Fruit fly (Drosophila melanogaster) whole organism, adult: ENCODE measurements around the gene CG15480.
A peak's percentile ranks its signal among the peaks of the same experiment; 100 is the strongest.

Experiments
- CG11617 ChIP-seq: fragments of 200-800 bp; sonication (Bioruptor generic); optimal IDR thresholded peaks from 2 replicates; lab custom pipeline; 2017; ENCODE audit warnings: mild to moderate bottlenecking, missing biosample characterization, missing genetic modification reagents, missing genetic modification characterization
- CG12768 ChIP-seq: fragments of 200-800 bp; sonication (Bioruptor generic); optimal IDR thresholded peaks from 2 replicates; lab custom pipeline; 2017; ENCODE audit warnings: missing biosample characterization, missing genetic modification characterization, mild to moderate bottlenecking, moderate library complexity, missing genetic modification reagents
- CG14711 ChIP-seq: fragments of 200-800 bp; sonication (Bioruptor generic); optimal IDR thresholded peaks from 2 replicates; lab custom pipeline; 2018; ENCODE audit warnings: missing biosample characterization, mild to moderate bottlenecking, missing genetic modification characterization, moderate library complexity
- CG1620 ChIP-seq: fragments of 200-800 bp; sonication (Bioruptor generic); optimal IDR thresholded peaks from 2 replicates; lab custom pipeline; 2016; ENCODE audit warnings: missing biosample characterization, missing genetic modification characterization
- CG33017 ChIP-seq: fragments of 200-800 bp; sonication (Bioruptor generic); optimal IDR thresholded peaks from 2 replicates; lab custom pipeline; 2018; ENCODE audit warnings: missing biosample characterization, mild to moderate bottlenecking, missing genetic modification characterization, moderate library complexity
- CG5204 ChIP-seq: fragments of 200-800 bp; sonication (Bioruptor generic); optimal IDR thresholded peaks from 2 replicates; lab custom pipeline; 2016; ENCODE audit warnings: missing biosample characterization, missing genetic modification characterization
- CG7045 ChIP-seq: fragments of 200-800 bp; sonication (Bioruptor generic); optimal IDR thresholded peaks from 2 replicates; lab custom pipeline; 2017; ENCODE audit warnings: missing biosample characterization, mild to moderate bottlenecking, missing genetic modification characterization
- CG7101 ChIP-seq: fragments of 200-800 bp; sonication (Bioruptor generic); optimal IDR thresholded peaks from 2 replicates; lab custom pipeline; 2018; ENCODE audit warnings: missing biosample characterization, mild to moderate bottlenecking, missing genetic modification characterization, moderate library complexity
- Clk ChIP-seq: fragments of 200-800 bp; sonication (Bioruptor generic); optimal IDR thresholded peaks from 2 replicates; lab custom pipeline; 2017; ENCODE audit warnings: missing biosample characterization, missing genetic modification characterization
- Crg-1 ChIP-seq: fragments of 200-800 bp; sonication (Bioruptor generic); optimal IDR thresholded peaks from 2 replicates; lab custom pipeline; 2016; ENCODE audit warnings: missing biosample characterization, missing genetic modification characterization
- Hr96 ChIP-seq: fragments of 200-800 bp; sonication (Bioruptor generic); optimal IDR thresholded peaks from 2 replicates; lab custom pipeline; 2016; ENCODE audit warnings: missing biosample characterization, missing genetic modification characterization
- Mnt ChIP-seq: fragments of 200-800 bp; sonication (Bioruptor generic); optimal IDR thresholded peaks from 2 replicates; lab custom pipeline; 2016; ENCODE audit warnings: missing biosample characterization, mild to moderate bottlenecking, missing genetic modification characterization
- bab1 ChIP-seq: fragments of 200-800 bp; sonication (Bioruptor generic); optimal IDR thresholded peaks from 3 replicates; lab custom pipeline; 2019; ENCODE audit warnings: missing biosample characterization, mild to moderate bottlenecking, missing genetic modification characterization, moderate library complexity
- cic ChIP-seq: fragments of 200-800 bp; sonication (Bioruptor generic); optimal IDR thresholded peaks from 2 replicates; lab custom pipeline; 2017; ENCODE audit warnings: missing biosample characterization, mild to moderate bottlenecking, missing genetic modification characterization, moderate library complexity
- cnc ChIP-seq, 2 experiments: fragments of >200 bp; optimal IDR thresholded peaks; 2 replicates each; lab custom pipeline; 2017
- kay ChIP-seq: fragments of 200-800 bp; sonication (Bioruptor generic); peaks from one replicate; lab custom pipeline; 2016; ENCODE audit warnings: missing biosample characterization, missing genetic modification characterization, borderline replicate concordance
- ovo ChIP-seq: fragments of 200-800 bp; sonication (Bioruptor generic); optimal IDR thresholded peaks from 2 replicates; lab custom pipeline; 2016; ENCODE audit warnings: missing biosample characterization, missing genetic modification characterization
- pad ChIP-seq: fragments of 200-800 bp; sonication (Bioruptor generic); optimal IDR thresholded peaks from 3 replicates; lab custom pipeline; 2017; ENCODE audit warnings: missing biosample characterization, missing genetic modification characterization, mild to moderate bottlenecking, moderate library complexity, missing genetic modification reagents
- tj ChIP-seq: fragments of 200-800 bp; sonication (Bioruptor generic); optimal IDR thresholded peaks from 3 replicates; lab custom pipeline; 2017; ENCODE audit warnings: missing biosample characterization, mild to moderate bottlenecking, missing genetic modification characterization, moderate library complexity
- toe ChIP-seq: fragments of 200-800 bp; sonication (Bioruptor generic); optimal IDR thresholded peaks from 2 replicates; lab custom pipeline; 2016; ENCODE audit warnings: missing biosample characterization, missing genetic modification characterization

CG15480 gene

DNA sequence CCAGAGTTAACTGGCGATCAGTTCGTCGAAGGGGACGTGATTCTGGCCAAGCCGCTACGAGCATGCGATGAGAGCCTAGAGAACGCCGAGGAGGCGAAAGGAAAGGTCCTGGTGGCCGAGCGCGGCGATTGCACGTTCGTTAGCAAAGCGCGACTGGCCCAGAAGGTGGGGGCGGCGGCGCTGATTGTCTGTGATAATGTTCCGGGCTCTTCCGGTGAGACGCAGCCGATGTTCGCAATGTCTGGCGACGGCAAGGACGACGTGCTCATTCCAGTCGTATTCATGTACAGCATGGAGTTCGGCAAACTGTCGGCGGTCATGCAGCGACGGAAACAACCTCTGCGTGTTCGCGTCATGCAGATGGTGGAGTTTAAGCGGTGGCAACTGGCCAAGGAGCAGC, 29.3 kb downstream of the CG15480 start:
- TF ChIP-seq bab1 (GFP tag; lab: Kevin White, UChicago) = no peak
- no peak for TF ChIP-seq tj (GFP tag; lab: Kevin White, UChicago)
- TF ChIP-seq cnc (optimal IDR thresholded peaks at IDR 0.05; lab: Kevin White, UChicago) = no peak
- no peak for TF ChIP-seq ovo
- no peak for TF ChIP-seq pad (GFP tag; lab: Kevin White, UChicago)
- TF ChIP-seq CG11617 (GFP tag; lab: Kevin White, UChicago) = no peak
- no peak for TF ChIP-seq cic (GFP tag; lab: Kevin White, UChicago)
- TF ChIP-seq Crg-1 (GFP tag; lab: Kevin White, UChicago) = no peak
- TF ChIP-seq Hr96 (GFP tag; lab: Kevin White, UChicago) = no peak
- TF ChIP-seq CG33017 (tag; lab: Kevin White, UChicago) = no peak
- TF ChIP-seq CG12768 (GFP tag; lab: Kevin White, UChicago) = no peak
- no peak for TF ChIP-seq CG14711 (tag; lab: Kevin White, UChicago)
- no peak for TF ChIP-seq CG7045
- no peak for TF ChIP-seq Clk (GFP tag; lab: Kevin White, UChicago)
- TF ChIP-seq toe (GFP tag; lab: Kevin White, UChicago) = no peak

DNA sequence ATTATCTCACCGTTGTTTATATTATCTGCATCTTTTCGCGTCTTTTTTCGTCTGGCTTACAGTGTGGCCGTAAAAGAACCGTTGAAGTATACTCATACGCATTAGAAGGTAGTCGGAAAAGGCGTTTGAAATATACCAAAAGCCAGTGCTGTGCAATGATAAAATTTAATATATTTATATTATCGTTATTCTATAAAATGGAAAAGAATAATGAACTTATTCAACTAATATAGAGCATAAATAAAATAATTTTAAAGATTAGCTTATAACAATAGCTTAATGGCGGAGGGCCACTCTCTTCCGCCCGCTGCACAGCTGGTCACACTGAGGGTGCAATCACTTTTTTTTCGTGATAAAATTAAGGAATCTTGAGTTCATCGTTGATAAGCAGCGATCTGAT, 33.2 kb downstream of the CG15480 start, which contains the start of the genes CG16974 and Edem2:
TSS of gene CG16974 (minus strand) at position 86 of the 400 bp plus-strand sequence.
TSS of gene Edem2 (plus strand) at position 308 of the 400 bp plus-strand sequence.
- TF ChIP-seq CG14711 (tag; lab: Kevin White, UChicago) (peak; percentile 81), kay (GFP tag; lab: Kevin White, UChicago) (no peak), cic (GFP tag; lab: Kevin White, UChicago) (peak; percentile 66), CG33017 (tag; lab: Kevin White, UChicago) (peak; percentile 77), tj (GFP tag; lab: Kevin White, UChicago) (peak; percentile 48), CG1620 (GFP tag; lab: Kevin White, UChicago) (peak; percentile 79), Crg-1 (GFP tag; lab: Kevin White, UChicago) (peak; percentile 65), ovo (peak; percentile 68), pad (GFP tag; lab: Kevin White, UChicago) (peak; percentile 67), Mnt (peak; percentile 75), toe (GFP tag; lab: Kevin White, UChicago) (no peak), CG7101 (peak; percentile 88), CG7045 (peak; percentile 77), CG11617 (GFP tag; lab: Kevin White, UChicago) (peak; percentile 72), bab1 (GFP tag; lab: Kevin White, UChicago) (peak; percentile 86), cnc (optimal IDR thresholded peaks at IDR 0.05; lab: Kevin White, UChicago) (no peak), CG12768 (GFP tag; lab: Kevin White, UChicago) (peak; percentile 59), CG5204 (GFP tag; lab: Kevin White, UChicago) (no peak), Clk (GFP tag; lab: Kevin White, UChicago) (peak; percentile 11), Hr96 (GFP tag; lab: Kevin White, UChicago) (no peak)

DNA sequence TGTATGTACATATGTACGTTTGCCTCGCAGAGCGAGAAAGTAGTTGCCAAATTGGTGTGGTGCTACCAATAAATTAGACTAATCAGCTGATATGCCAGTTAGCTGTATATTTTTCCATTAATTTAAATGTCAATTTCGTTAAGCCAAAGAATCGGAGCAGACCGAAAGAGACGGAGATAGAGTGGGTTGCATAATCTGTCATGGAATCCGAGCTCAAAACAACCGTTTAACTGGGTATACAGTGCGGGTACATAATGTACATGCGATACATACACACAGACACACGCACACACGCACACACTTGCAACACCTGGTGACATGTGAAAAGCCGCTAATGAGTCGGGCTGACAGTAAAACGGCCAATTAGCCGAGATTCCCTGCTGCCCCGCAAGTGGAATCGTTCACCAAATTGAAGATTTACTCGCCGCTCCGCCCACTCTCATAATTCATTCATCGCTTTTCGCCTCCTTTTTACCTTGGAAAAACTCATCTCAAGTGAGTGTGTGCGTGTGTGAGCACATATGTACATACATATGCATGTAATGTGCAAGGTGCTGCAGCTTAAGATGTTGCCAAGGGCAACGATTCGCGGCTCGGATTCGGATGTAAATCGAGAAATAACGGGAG, 33.9 kb downstream of the CG15480 start:
- TF ChIP-seq CG5204 (GFP tag; lab: Kevin White, UChicago) = no peak
- peak; percentile 2 for TF ChIP-seq ovo
- TF ChIP-seq CG12768 (GFP tag; lab: Kevin White, UChicago) = no peak
- TF ChIP-seq CG7045 = no peak
- no peak for TF ChIP-seq kay (GFP tag; lab: Kevin White, UChicago)
- no peak for TF ChIP-seq Clk (GFP tag; lab: Kevin White, UChicago)

DNA sequence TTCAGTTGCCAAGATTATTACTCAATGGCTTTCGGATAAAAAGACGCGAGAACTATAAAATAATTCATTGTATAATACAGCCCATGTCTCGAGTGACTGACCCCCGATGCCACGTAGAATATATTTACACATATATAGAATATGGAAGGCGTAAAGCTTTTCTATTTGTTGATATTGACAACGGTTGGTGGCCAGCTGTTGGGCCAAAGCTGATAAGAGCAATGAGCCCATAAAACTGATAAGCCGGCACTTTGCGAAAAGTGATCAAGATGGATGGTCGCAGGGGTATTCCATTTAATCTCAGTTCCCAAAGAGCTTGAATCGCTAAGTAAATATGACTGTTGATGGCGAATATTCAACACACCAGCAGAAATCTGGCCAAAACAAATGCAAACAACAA, 34.5 kb downstream of the CG15480 start:
- TF ChIP-seq CG7101 (peak; percentile 52), Crg-1 (GFP tag; lab: Kevin White, UChicago) (no peak), kay (GFP tag; lab: Kevin White, UChicago) (no peak), pad (GFP tag; lab: Kevin White, UChicago) (peak; percentile 55), Hr96 (GFP tag; lab: Kevin White, UChicago) (no peak), Clk (GFP tag; lab: Kevin White, UChicago) (peak; percentile 13), CG33017 (tag; lab: Kevin White, UChicago) (peak; percentile 43), CG5204 (GFP tag; lab: Kevin White, UChicago) (no peak), CG11617 (GFP tag; lab: Kevin White, UChicago) (peak; percentile 44), CG14711 (tag; lab: Kevin White, UChicago) (peak; percentile 12), CG1620 (GFP tag; lab: Kevin White, UChicago) (no peak), CG7045 (peak; percentile 26), Mnt (peak; percentile 57), cnc (optimal IDR thresholded peaks at IDR 0.05; lab: Kevin White, UChicago) (no peak), bab1 (GFP tag; lab: Kevin White, UChicago) (no peak), tj (GFP tag; lab: Kevin White, UChicago) (peak; percentile 18), CG12768 (GFP tag; lab: Kevin White, UChicago) (peak; percentile 81), cic (GFP tag; lab: Kevin White, UChicago) (peak; percentile 95), toe (GFP tag; lab: Kevin White, UChicago) (no peak), ovo (peak; percentile 19)

DNA sequence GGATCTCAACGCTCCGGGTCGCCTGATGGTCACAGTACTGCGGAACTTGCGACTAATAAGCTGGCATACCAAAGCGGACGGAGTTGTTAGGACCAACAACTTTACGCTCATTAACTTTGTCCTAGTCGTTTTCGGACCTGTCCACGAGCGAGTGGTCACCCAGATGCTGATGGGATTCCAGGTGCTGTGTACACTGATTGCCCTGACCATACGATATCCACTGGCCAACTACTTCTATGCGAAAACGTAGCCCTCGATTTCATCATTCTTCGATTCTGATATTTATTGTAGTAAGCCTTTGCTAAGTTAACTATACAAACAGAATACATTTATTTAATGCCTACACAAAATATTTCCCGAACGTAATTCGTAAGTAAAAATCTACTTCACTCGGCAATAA, 41.9 kb downstream of the CG15480 start, which contains the start of gene Rsph1:
TSS of gene Rsph1 (plus strand) at position 301 of the 400 bp plus-strand sequence.
- TF ChIP-seq toe (GFP tag; lab: Kevin White, UChicago) (no peak), Hr96 (GFP tag; lab: Kevin White, UChicago) (no peak), cic (GFP tag; lab: Kevin White, UChicago) (no peak), CG11617 (GFP tag; lab: Kevin White, UChicago) (no peak), CG14711 (tag; lab: Kevin White, UChicago) (no peak), Mnt (no peak), CG7045 (no peak), CG12768 (GFP tag; lab: Kevin White, UChicago) (no peak), pad (GFP tag; lab: Kevin White, UChicago) (no peak), CG33017 (tag; lab: Kevin White, UChicago) (no peak), Crg-1 (GFP tag; lab: Kevin White, UChicago) (no peak), cnc (optimal IDR thresholded peaks at IDR 0.05; lab: Kevin White, UChicago) (no peak), CG7101 (no peak), bab1 (GFP tag; lab: Kevin White, UChicago) (no peak), ovo (no peak), CG5204 (GFP tag; lab: Kevin White, UChicago) (no peak), Clk (GFP tag; lab: Kevin White, UChicago) (no peak)
